Fruit fly (Drosophila melanogaster) whole organism, embryonic: ENCODE results near the gene Usp5.

Experiments
- Ada2b ChIP-seq: fragments of 200-800 bp; sonication (Bioruptor generic); IDR thresholded peaks from 2 replicates; pipeline ENCODE4 v1.3.6; 2022; ENCODE audit warnings: missing biosample characterization, missing genetic modification characterization
- Atf-2 ChIP-seq: fragments of 200-800 bp; sonication (Bioruptor generic); optimal IDR thresholded peaks from 2 replicates; lab custom pipeline; 2016; ENCODE audit warnings: missing biosample characterization, missing genetic modification characterization
- BEAF-32 ChIP-seq: fragments of 200-800 bp; sonication (Bioruptor generic); optimal IDR thresholded peaks from 3 replicates; lab custom pipeline; 2017; ENCODE audit warnings: missing biosample characterization, missing genetic modification characterization, mild to moderate bottlenecking, moderate library complexity, missing genetic modification reagents
- CG10274 ChIP-seq: fragments of 200-800 bp; sonication (Bioruptor generic); optimal IDR thresholded peaks from 3 replicates; lab custom pipeline; 2017; ENCODE audit warnings: missing biosample characterization, mild to moderate bottlenecking, missing genetic modification characterization
- CG10979 ChIP-seq: fragments of 200-800 bp; sonication (Bioruptor generic); optimal IDR thresholded peaks from 2 replicates; lab custom pipeline; 2018; ENCODE audit warnings: missing biosample characterization, mild to moderate bottlenecking, missing genetic modification characterization, moderate library complexity
- CG12391 ChIP-seq: fragments of 200-800 bp; sonication (Bioruptor generic); optimal IDR thresholded peaks from 3 replicates; lab custom pipeline; 2018; ENCODE audit warnings: missing biosample characterization, mild to moderate bottlenecking, missing genetic modification characterization, moderate library complexity
- CG12744 ChIP-seq: fragments of 200-800 bp; sonication (Bioruptor generic); optimal IDR thresholded peaks from 2 replicates; lab custom pipeline; 2016; ENCODE audit warnings: missing biosample characterization, missing genetic modification characterization
- CG12942 ChIP-seq: fragments of 200-800 bp; sonication (Bioruptor generic); optimal IDR thresholded peaks from 3 replicates; lab custom pipeline; 2016; ENCODE audit warnings: missing biosample characterization, missing genetic modification characterization
- CG13287 ChIP-seq: fragments of 200-800 bp; sonication (Bioruptor generic); IDR thresholded peaks from 2 replicates; pipeline ENCODE4 v1.3.6; 2022; ENCODE audit warnings: missing biosample characterization, missing genetic modification characterization; ENCODE audit not compliant: partially characterized antibody
- CG13624 ChIP-seq: fragments of 200-800 bp; sonication (Bioruptor generic); optimal IDR thresholded peaks from 2 replicates; lab custom pipeline; 2016; ENCODE audit warnings: missing biosample characterization, missing genetic modification characterization
- CG15601 ChIP-seq: fragments of 200-800 bp; sonication (Bioruptor generic); optimal IDR thresholded peaks from 3 replicates; lab custom pipeline; 2019; ENCODE audit warnings: missing biosample characterization, mild to moderate bottlenecking, missing genetic modification characterization, moderate library complexity
- CG1602 ChIP-seq: fragments of 200-800 bp; sonication (Bioruptor generic); optimal IDR thresholded peaks from 3 replicates; lab custom pipeline; 2016; ENCODE audit warnings: missing biosample characterization, missing genetic modification characterization
- CG1647 ChIP-seq: fragments of 200-800 bp; sonication (Bioruptor generic); optimal IDR thresholded peaks from 3 replicates; lab custom pipeline; 2016; ENCODE audit warnings: missing biosample characterization, missing genetic modification characterization
- CG3847 ChIP-seq: fragments of 200-800 bp; sonication (Bioruptor generic); IDR thresholded peaks from 2 replicates; pipeline ENCODE4 v1.3.6; 2022; ENCODE audit warnings: missing biosample characterization, missing genetic modification characterization
- CG3995 ChIP-seq: fragments of 200-800 bp; sonication (Bioruptor generic); optimal IDR thresholded peaks from 3 replicates; lab custom pipeline; 2016; ENCODE audit warnings: missing biosample characterization, missing genetic modification characterization
- CG4282 ChIP-seq: fragments of 200-800 bp; sonication (Bioruptor generic); optimal IDR thresholded peaks from 2 replicates; lab custom pipeline; 2016; ENCODE audit warnings: missing biosample characterization, missing genetic modification characterization
- CG6683 ChIP-seq: fragments of 200-800 bp; sonication (Bioruptor generic); optimal IDR thresholded peaks from 2 replicates; lab custom pipeline; 2017; ENCODE audit warnings: missing biosample characterization, mild to moderate bottlenecking, missing genetic modification characterization, missing genetic modification reagents
- CG6813 ChIP-seq: fragments of 200-800 bp; sonication (Bioruptor generic); optimal IDR thresholded peaks from 2 replicates; lab custom pipeline; 2017; ENCODE audit warnings: missing biosample characterization, missing genetic modification characterization, mild to moderate bottlenecking, moderate library complexity, missing genetic modification reagents
- Camta ChIP-seq: fragments of 200-800 bp; sonication (Bioruptor generic); optimal IDR thresholded peaks from 2 replicates; lab custom pipeline; 2016; ENCODE audit warnings: missing biosample characterization, missing genetic modification characterization
- D19B ChIP-seq: fragments of 200-800 bp; sonication (Bioruptor generic); optimal IDR thresholded peaks from 2 replicates; lab custom pipeline; 2017; ENCODE audit warnings: missing biosample characterization, mild to moderate bottlenecking, missing genetic modification characterization
- Dbx ChIP-seq: fragments of 200-800 bp; sonication (Bioruptor generic); IDR thresholded peaks from 3 replicates; pipeline ENCODE4 v1.3.6; 2022; ENCODE audit warnings: missing biosample characterization, missing genetic modification characterization
- Dref ChIP-seq: fragments of 200-800 bp; sonication (Bioruptor generic); IDR thresholded peaks from 2 replicates; pipeline ENCODE4 v1.3.6; 2022; ENCODE audit warnings: missing biosample characterization, missing genetic modification characterization
- Ets97D ChIP-seq: fragments of 200-800 bp; sonication (Bioruptor generic); optimal IDR thresholded peaks from 3 replicates; lab custom pipeline; 2016; ENCODE audit warnings: missing biosample characterization, missing genetic modification characterization
- Fer3 ChIP-seq: fragments of 200-800 bp; sonication (Bioruptor generic); optimal IDR thresholded peaks from 2 replicates; lab custom pipeline; 2018; ENCODE audit warnings: missing biosample characterization, mild to moderate bottlenecking, missing genetic modification characterization, moderate library complexity
- HLH3B ChIP-seq: fragments of 200-800 bp; sonication (Bioruptor generic); IDR thresholded peaks from 2 replicates; pipeline ENCODE4 v1.3.6; 2022; ENCODE audit warnings: missing biosample characterization, missing genetic modification characterization
- Hand ChIP-seq: fragments of 200-800 bp; sonication (Bioruptor generic); optimal IDR thresholded peaks from 2 replicates; lab custom pipeline; 2017; ENCODE audit warnings: mild to moderate bottlenecking, missing biosample characterization, missing genetic modification reagents, missing genetic modification characterization
- Hr3 ChIP-seq: fragments of 200-800 bp; sonication (Bioruptor generic); optimal IDR thresholded peaks from 3 replicates; lab custom pipeline; 2016; ENCODE audit warnings: missing biosample characterization, missing genetic modification characterization
- NfI ChIP-seq: fragments of 200-800 bp; sonication (Bioruptor generic); optimal IDR thresholded peaks from 3 replicates; lab custom pipeline; 2018; ENCODE audit warnings: missing biosample characterization, mild to moderate bottlenecking, missing genetic modification characterization, moderate library complexity
- Pdp1 ChIP-seq, 2 experiments: fragments of 200-800 bp; sonication (Bioruptor generic); optimal IDR thresholded peaks; 3 replicates each; lab custom pipeline; 2016; ENCODE audit warnings: missing biosample characterization in 2 of 2, missing genetic modification characterization in 2 of 2, mild to moderate bottlenecking in 1 of 2, moderate library complexity in 1 of 2
- Poxn ChIP-seq: fragments of 200-800 bp; sonication (Bioruptor generic); IDR thresholded peaks from 2 replicates; pipeline ENCODE4 v1.3.6; 2022; ENCODE audit warnings: missing biosample characterization, missing genetic modification characterization
- Sox102F ChIP-seq: fragments of 200-800 bp; sonication (Bioruptor generic); optimal IDR thresholded peaks from 2 replicates; lab custom pipeline; 2018; ENCODE audit warnings: missing biosample characterization, mild to moderate bottlenecking, missing genetic modification characterization, moderate library complexity
- TFAM ChIP-seq: fragments of 200-800 bp; sonication (Bioruptor generic); optimal IDR thresholded peaks from 2 replicates; lab custom pipeline; 2017; ENCODE audit warnings: missing biosample characterization, missing genetic modification characterization, inconsistent platforms
- ap ChIP-seq: fragments of 200-800 bp; sonication (Bioruptor generic); IDR thresholded peaks from 2 replicates; pipeline ENCODE4 v1.3.6; 2022; ENCODE audit warnings: missing biosample characterization, missing genetic modification characterization
- bbx ChIP-seq: fragments of 200-800 bp; sonication (Bioruptor generic); IDR thresholded peaks from 2 replicates; pipeline ENCODE4 v1.3.6; 2022; ENCODE audit warnings: missing biosample characterization, missing genetic modification characterization; ENCODE audit not compliant: partially characterized antibody
- caup ChIP-seq: fragments of 200-800 bp; sonication (Bioruptor generic); optimal IDR thresholded peaks from 3 replicates; lab custom pipeline; 2017; ENCODE audit warnings: missing biosample characterization, mild to moderate bottlenecking, missing genetic modification characterization, moderate library complexity; ENCODE audit not compliant: severe bottlenecking
- chn ChIP-seq: fragments of 200-800 bp; sonication (Bioruptor generic); optimal IDR thresholded peaks from 2 replicates; lab custom pipeline; 2016; ENCODE audit warnings: missing biosample characterization, missing genetic modification characterization
- ci ChIP-seq: fragments of 200-800 bp; sonication (Bioruptor generic); IDR thresholded peaks from 3 replicates; pipeline ENCODE4 v1.3.6; 2022; ENCODE audit warnings: missing biosample characterization, missing genetic modification characterization
- crp ChIP-seq, 2 experiments: fragments of 200-800 bp; sonication (Bioruptor generic); optimal IDR thresholded peaks; 2 replicates in 1 of 2; 3 replicates in 1 of 2; lab custom pipeline; 2017; ENCODE audit warnings: missing biosample characterization in 2 of 2, missing genetic modification characterization in 2 of 2, mild to moderate bottlenecking in 1 of 2, moderate library complexity in 1 of 2
- da ChIP-seq: fragments of 200-800 bp; sonication (Bioruptor generic); optimal IDR thresholded peaks from 2 replicates; lab custom pipeline; 2016; ENCODE audit warnings: missing biosample characterization, missing genetic modification characterization
- fd96Cb ChIP-seq: fragments of 200-800 bp; sonication (Bioruptor generic); optimal IDR thresholded peaks from 2 replicates; lab custom pipeline; 2018; ENCODE audit warnings: missing biosample characterization, mild to moderate bottlenecking, missing genetic modification characterization, moderate library complexity
- gsb-n ChIP-seq: fragments of 200-800 bp; sonication (Bioruptor generic); optimal IDR thresholded peaks from 3 replicates; lab custom pipeline; 2018; ENCODE audit warnings: missing biosample characterization, mild to moderate bottlenecking, missing genetic modification characterization
- lmd ChIP-seq: fragments of 200-800 bp; sonication (Bioruptor generic); IDR thresholded peaks from 2 replicates; pipeline ENCODE4 v1.3.6; 2022; ENCODE audit warnings: missing biosample characterization, missing genetic modification characterization
- psq ChIP-seq: fragments of 200-800 bp; sonication (Bioruptor generic); optimal IDR thresholded peaks from 2 replicates; lab custom pipeline; 2017; ENCODE audit warnings: missing biosample characterization, missing genetic modification characterization
- repo ChIP-seq: fragments of 200-800 bp; sonication (Bioruptor generic); optimal IDR thresholded peaks from 2 replicates; lab custom pipeline; 2016; ENCODE audit warnings: missing biosample characterization, missing genetic modification characterization
- row ChIP-seq: fragments of 200-800 bp; sonication (Bioruptor generic); IDR thresholded peaks from 3 replicates; pipeline ENCODE4 v1.3.6; 2022; ENCODE audit warnings: missing biosample characterization, missing genetic modification characterization
- tio ChIP-seq: fragments of 200-800 bp; sonication (Bioruptor generic); optimal IDR thresholded peaks from 2 replicates; lab custom pipeline; 2017; ENCODE audit warnings: missing biosample characterization, missing genetic modification characterization, inconsistent platforms
- tll ChIP-seq, 2 experiments: fragments of 200-800 bp in 1 of 2; fragments of >200 bp in 1 of 2; sonication (Bioruptor generic) in 1 of 2; optimal IDR thresholded peaks; 2 replicates each; lab custom pipeline; 2017 to 2019; ENCODE audit warnings: missing biosample characterization in 2 of 2, missing genetic modification characterization in 2 of 2, mild to moderate bottlenecking in 1 of 2, moderate library complexity in 1 of 2
- vnd ChIP-seq: fragments of 200-800 bp; sonication (Bioruptor generic); IDR thresholded peaks from 3 replicates; pipeline ENCODE4 v1.3.6; 2022; ENCODE audit warnings: missing biosample characterization, missing genetic modification characterization; ENCODE audit not compliant: partially characterized antibody
- yki ChIP-seq: fragments of >200 bp; optimal IDR thresholded peaks from 3 replicates; lab custom pipeline; 2018

Gene Usp5

DNA sequence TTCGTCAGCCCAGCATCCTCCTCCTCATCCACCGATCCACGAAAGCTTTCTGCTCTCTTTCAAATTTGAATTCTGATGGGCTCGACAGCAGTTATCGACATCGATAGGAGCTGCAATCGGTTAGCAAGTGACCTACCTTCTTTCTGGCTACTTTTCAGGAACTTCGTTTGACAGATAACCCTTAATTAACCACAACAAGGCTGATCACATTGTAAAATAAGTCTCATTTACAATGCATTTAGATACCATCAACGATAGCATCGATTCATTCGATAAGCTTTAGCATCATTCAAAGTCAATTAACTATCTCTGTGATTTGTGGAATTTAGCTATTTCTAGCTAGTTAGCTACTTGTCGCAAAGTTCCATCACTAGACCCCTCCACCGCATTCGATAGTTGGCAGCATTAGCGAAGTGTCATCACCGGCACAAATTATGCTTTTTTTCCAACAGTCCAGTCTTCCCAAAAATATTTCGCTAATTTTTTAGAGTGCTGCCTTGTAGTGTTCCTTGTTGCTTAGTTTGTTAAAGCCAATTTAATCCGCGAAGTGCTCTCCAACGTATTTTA is 30.5 kb upstream of the Usp5 start, which contains the start of the genes MnM and Girdin (continued):
- TF ChIP-seq Dbx (peak; percentile 61), CG3995 (GFP tag; lab: Kevin White, UChicago) (peak; percentile 86), Poxn (GFP tag; lab: Robert Waterston, UW) (peak; percentile 10; the same call in 1 of the 2 replicates), BEAF-32 (GFP tag; lab: Kevin White, UChicago) (peak; percentile 96), fd96Cb (peak; percentile 16), CG4282 (GFP tag; lab: Kevin White, UChicago) (no peak), Ets97D (GFP tag; lab: Kevin White, UChicago) (peak; percentile 79), CG3847 (GFP tag; lab: Robert Waterston, UW) (peak; percentile 73), Camta (GFP tag; lab: Kevin White, UChicago) (peak; percentile 39), CG1602 (GFP tag; lab: Kevin White, UChicago) (peak; percentile 32), CG10274 (GFP tag; lab: Kevin White, UChicago) (no peak), CG12391 (tag; lab: Kevin White, UChicago) (peak; percentile 75), Pdp1 (GFP tag; optimal IDR thresholded peaks at IDR 0.05; lab: Kevin White, UChicago) (peak; percentile 67 to 69), da (peak; percentile 28), gsb-n (tag; lab: Kevin White, UChicago) (peak; percentile 78), Hr3 (GFP tag; lab: Kevin White, UChicago) (peak; percentile 86), TFAM (GFP tag; lab: Kevin White, UChicago) (no peak), Dref (GFP tag; lab: Robert Waterston, UW) (peak; percentile 68), bbx (GFP tag; lab: Robert Waterston, UW) (peak; percentile 63), row (GFP tag; lab: Robert Waterston, UW) (peak; percentile 92), Ada2b (no peak; the same call in 1 of the 2 replicates), CG13287 (GFP tag; lab: Robert Waterston, UW) (peak; percentile 89), lmd (GFP tag; lab: Robert Waterston, UW) (peak; percentile 56), Sox102F (GFP tag; lab: Kevin White, UChicago) (no peak), psq (GFP tag; lab: Kevin White, UChicago) (no peak), yki (lab: Kevin White, UChicago) (no peak), repo (GFP tag; lab: Kevin White, UChicago) (peak; percentile 54), ci (GFP tag; lab: Robert Waterston, UW) (peak; percentile 53; the same call in 1 of the 3 replicates), crp (GFP tag; optimal IDR thresholded peaks at IDR 0.05; lab: Kevin White, UChicago) (peak in 1 of 2 experiments; percentile 35), tll (GFP tag; optimal IDR thresholded peaks at IDR 0.05; lab: Kevin White, UChicago) (peak; percentile 53 to 97), Atf-2 (GFP tag; lab: Kevin White, UChicago) (peak; percentile 70), CG6683 (GFP tag; lab: Kevin White, UChicago) (no peak), caup (GFP tag; lab: Kevin White, UChicago) (no peak), ap (GFP tag; lab: Robert Waterston, UW) (no peak), tio (no peak), chn (peak; percentile 78), CG1647 (peak; percentile 23), CG10979 (tag; lab: Kevin White, UChicago) (peak; percentile 36), Hand (GFP tag; lab: Kevin White, UChicago) (no peak), NfI (GFP tag; lab: Kevin White, UChicago) (peak; percentile 53), CG15601 (tag; lab: Kevin White, UChicago) (no peak), CG13624 (GFP tag; lab: Kevin White, UChicago) (peak; percentile 80), HLH3B (GFP tag; lab: Robert Waterston, UW) (no peak; the same call in 1 of the 2 replicates), CG12744 (GFP tag; lab: Kevin White, UChicago) (peak; percentile 25), Fer3 (tag; lab: Kevin White, UChicago) (no peak), vnd (peak; percentile 86), CG6813 (GFP tag; lab: Kevin White, UChicago) (no peak), D19B (GFP tag; lab: Kevin White, UChicago) (no peak), CG12942 (peak; percentile 53)
